Worm (Caenorhabditis elegans) whole organism, L3 larva: ENCODE data around the gene C15H7.3.

ENCODE experiments used
- ZK546.5 ChIP-seq: sonication (generic microtip); optimal IDR thresholded peaks from 2 replicates; lab custom pipeline; 2017; ENCODE audit warnings: missing biosample characterization, missing genetic modification characterization
- aly-2 ChIP-seq: fragments of 150-350 bp; optimal IDR thresholded peaks from 2 replicates; lab custom pipeline; 2014; ENCODE audit warnings: missing biosample characterization, missing genetic modification characterization
- ama-1 ChIP-seq: fragments of 150-350 bp; optimal IDR thresholded peaks from 2 replicates; lab custom pipeline; 2018
- ceh-16 ChIP-seq: sonication (generic microtip); optimal IDR thresholded peaks from 2 replicates; lab custom pipeline; 2017; ENCODE audit warnings: missing biosample characterization, missing genetic modification characterization
- ceh-28 ChIP-seq: fragments of 150-350 bp; optimal IDR thresholded peaks from 2 replicates; lab custom pipeline; 2014; ENCODE audit warnings: missing biosample characterization, missing genetic modification reagents, missing genetic modification characterization
- ceh-82 ChIP-seq: fragments of 150-350 bp; optimal IDR thresholded peaks from 2 replicates; lab custom pipeline; 2014; ENCODE audit warnings: missing biosample characterization, missing genetic modification characterization
- ceh-9 ChIP-seq: sonication (generic microtip); optimal IDR thresholded peaks from 2 replicates; lab custom pipeline; 2018; ENCODE audit warnings: missing biosample characterization, missing genetic modification characterization
- daf-12 ChIP-seq: fragments of 150-350 bp; optimal IDR thresholded peaks from 2 replicates; lab custom pipeline; 2014; ENCODE audit warnings: missing biosample characterization, missing genetic modification reagents, missing genetic modification characterization
- egl-27 ChIP-seq: sonication (generic microtip); optimal IDR thresholded peaks from 4 replicates; lab custom pipeline; 2017; ENCODE audit warnings: missing biosample characterization, missing genetic modification reagents, missing genetic modification characterization
- egl-5 ChIP-seq: fragments of 150-350 bp; optimal IDR thresholded peaks from 2 replicates; lab custom pipeline; 2017; ENCODE audit warnings: missing biosample characterization, missing genetic modification reagents, missing genetic modification characterization, inconsistent platforms
- elt-1 ChIP-seq: fragments of 150-350 bp; optimal IDR thresholded peaks from 2 replicates; lab custom pipeline; 2014; ENCODE audit warnings: missing biosample characterization, missing genetic modification characterization
- elt-2 ChIP-seq: sonication (generic microtip); optimal IDR thresholded peaks from 2 replicates; lab custom pipeline; 2016; ENCODE audit warnings: missing genetic modification reagents, mild to moderate bottlenecking, missing genetic modification characterization, missing compliant biosample characterization
- elt-3 ChIP-seq, 3 experiments: fragments of 150-350 bp in 1 of 3; sonication (generic microtip) in 2 of 3; optimal IDR thresholded peaks; 2 replicates in 2 of 3; 4 replicates in 1 of 3; lab custom pipeline; 2014 to 2017; ENCODE audit warnings: missing biosample characterization in 3 of 3, missing genetic modification characterization in 3 of 3
- eor-1 ChIP-seq, 2 experiments: fragments of 150-350 bp; optimal IDR thresholded peaks; 2 replicates each; lab custom pipeline; 2014 to 2018; ENCODE audit warnings: missing biosample characterization in 2 of 2, missing genetic modification characterization in 2 of 2
- fkh-10 ChIP-seq: sonication (generic microtip); optimal IDR thresholded peaks from 2 replicates; lab custom pipeline; 2017; ENCODE audit warnings: missing biosample characterization, missing genetic modification reagents, missing genetic modification characterization
- fos-1 ChIP-seq: fragments of 150-350 bp; optimal IDR thresholded peaks from 2 replicates; lab custom pipeline; 2014; ENCODE audit warnings: missing biosample characterization, missing genetic modification characterization
- hmg-11 ChIP-seq: sonication (generic microtip); optimal IDR thresholded peaks from 2 replicates; lab custom pipeline; 2016; ENCODE audit warnings: missing genetic modification characterization, missing compliant biosample characterization
- jun-1 ChIP-seq: fragments of 150-350 bp; optimal IDR thresholded peaks from 2 replicates; lab custom pipeline; 2014; ENCODE audit warnings: missing biosample characterization, missing genetic modification reagents, missing genetic modification characterization
- lin-15B ChIP-seq: fragments of 150-350 bp; optimal IDR thresholded peaks from 2 replicates; lab custom pipeline; 2014; ENCODE audit warnings: missing biosample characterization, missing genetic modification characterization
- lsy-12 ChIP-seq: sonication (generic microtip); optimal IDR thresholded peaks from 2 replicates; lab custom pipeline; 2016; ENCODE audit warnings: mild to moderate bottlenecking, missing genetic modification characterization, missing compliant biosample characterization
- mdl-1 ChIP-seq: fragments of 150-350 bp; optimal IDR thresholded peaks from 2 replicates; lab custom pipeline; 2014; ENCODE audit warnings: missing biosample characterization, missing genetic modification characterization
- nfya-1 ChIP-seq: sonication (generic microtip); optimal IDR thresholded peaks from 2 replicates; lab custom pipeline; 2017; ENCODE audit warnings: missing genetic modification characterization, mild to moderate bottlenecking, missing compliant biosample characterization, antibody characterized with exemption, moderate library complexity; ENCODE audit not compliant: insufficient read depth
- nhr-11 ChIP-seq: fragments of 150-350 bp; optimal IDR thresholded peaks from 2 replicates; lab custom pipeline; 2014; ENCODE audit warnings: missing biosample characterization, missing genetic modification characterization
- nhr-23 ChIP-seq: fragments of 150-350 bp; optimal IDR thresholded peaks from 2 replicates; lab custom pipeline; 2014; ENCODE audit warnings: missing biosample characterization, missing genetic modification reagents, missing genetic modification characterization
- nhr-237 ChIP-seq: fragments of 150-350 bp; optimal IDR thresholded peaks from 2 replicates; lab custom pipeline; 2014; ENCODE audit warnings: missing biosample characterization, missing genetic modification characterization
- nhr-25 ChIP-seq: sonication (generic microtip); optimal IDR thresholded peaks from 2 replicates; lab custom pipeline; 2017; ENCODE audit warnings: missing biosample characterization, missing genetic modification characterization
- nhr-28 ChIP-seq: fragments of 150-350 bp; optimal IDR thresholded peaks from 2 replicates; lab custom pipeline; 2014; ENCODE audit warnings: missing biosample characterization, missing genetic modification characterization
- nhr-43 ChIP-seq: sonication (generic microtip); optimal IDR thresholded peaks from 2 replicates; lab custom pipeline; 2016; ENCODE audit warnings: mild to moderate bottlenecking, missing genetic modification characterization, missing compliant biosample characterization; ENCODE audit not compliant: poor library complexity, severe bottlenecking
- nhr-67 ChIP-seq: fragments of 150-350 bp; optimal IDR thresholded peaks from 2 replicates; lab custom pipeline; 2014; ENCODE audit warnings: missing biosample characterization, missing genetic modification characterization
- nhr-76 ChIP-seq: fragments of 150-350 bp; sonication (generic microtip); optimal IDR thresholded peaks from 5 replicates; lab custom pipeline; 2014; ENCODE audit warnings: missing biosample characterization, missing genetic modification characterization
- pha-4 ChIP-seq: fragments of 150-350 bp; optimal IDR thresholded peaks from 2 replicates; lab custom pipeline; 2014; ENCODE audit warnings: missing biosample characterization, missing genetic modification reagents, missing genetic modification characterization
- pqm-1 ChIP-seq: fragments of 150-350 bp; optimal IDR thresholded peaks from 2 replicates; lab custom pipeline; 2017; ENCODE audit warnings: missing biosample characterization, missing genetic modification characterization, inconsistent platforms
- sea-2 ChIP-seq: fragments of 150-350 bp; sonication (generic microtip); optimal IDR thresholded peaks from 4 replicates; lab custom pipeline; 2014; ENCODE audit warnings: missing biosample characterization, missing genetic modification reagents, missing genetic modification characterization
- skn-1 ChIP-seq: fragments of 150-350 bp; optimal IDR thresholded peaks from 2 replicates; lab custom pipeline; 2014; ENCODE audit warnings: missing biosample characterization, missing genetic modification characterization
- snpc-4 ChIP-seq: fragments of 150-350 bp; optimal IDR thresholded peaks from 2 replicates; lab custom pipeline; 2014; ENCODE audit warnings: missing biosample characterization, missing genetic modification characterization
- tbx-2 ChIP-seq: sonication (generic microtip); optimal IDR thresholded peaks from 2 replicates; lab custom pipeline; 2016; ENCODE audit warnings: mild to moderate bottlenecking, missing genetic modification characterization, missing compliant biosample characterization
- unc-62 ChIP-seq: fragments of 150-350 bp; sonication (generic microtip); optimal IDR thresholded peaks from 4 replicates; lab custom pipeline; 2014; ENCODE audit warnings: missing biosample characterization, missing genetic modification reagents, missing genetic modification characterization
- zag-1 ChIP-seq: fragments of 150-350 bp; optimal IDR thresholded peaks from 2 replicates; lab custom pipeline; 2014; ENCODE audit warnings: missing biosample characterization, missing genetic modification characterization
- ztf-11 ChIP-seq: fragments of 150-350 bp; optimal IDR thresholded peaks from 2 replicates; lab custom pipeline; 2014; ENCODE audit warnings: missing biosample characterization, missing genetic modification characterization
- ztf-4 ChIP-seq: fragments of 150-350 bp; optimal IDR thresholded peaks from 2 replicates; lab custom pipeline; 2014; ENCODE audit warnings: missing biosample characterization, missing genetic modification characterization

Gene C15H7.3

ce11 chrIII:9629054-9629453 lies 22.7 kb downstream of the C15H7.3 start, which contains the start of gene tbg-1:
Gene tbg-1, minus strand, starts transcription at chrIII:9629154.
- TF ChIP-seq aly-2 (tag; lab: Kevin White, UChicago): no peak
- no peak for TF ChIP-seq nhr-237 (tag; lab: Kevin White, UChicago)
- no peak for TF ChIP-seq ceh-82
- TF ChIP-seq pqm-1 (tag; lab: Kevin White, UChicago): no peak
- TF ChIP-seq sea-2 (GFP tag; lab: Kevin White, UChicago): no peak
- TF ChIP-seq zag-1 (tag; lab: Kevin White, UChicago): no peak
- no peak for TF ChIP-seq eor-1 (tag; optimal IDR thresholded peaks at IDR 0.05; lab: Kevin White, UChicago)
- TF ChIP-seq nfya-1: no peak
- TF ChIP-seq egl-5 (tag; lab: Kevin White, UChicago): no peak
- TF ChIP-seq daf-12 (tag; lab: Kevin White, UChicago): no peak
- TF ChIP-seq nhr-23 (tag; lab: Kevin White, UChicago): no peak
- no peak for TF ChIP-seq elt-2 (tag; lab: Kevin White, UChicago)
- TF ChIP-seq nhr-43 (tag; lab: Kevin White, UChicago): no peak
- no peak for TF ChIP-seq jun-1
- no peak for TF ChIP-seq ztf-11 (tag; lab: Kevin White, UChicago)
- no peak for TF ChIP-seq nhr-76 (tag; lab: Kevin White, UChicago)

- TF ChIP-seq nhr-11 (tag; lab: Kevin White, UChicago) (no peak), egl-27 (no peak), nhr-237 (tag; lab: Kevin White, UChicago) (no peak), ama-1 (lab: Kevin White, UChicago) (peak; percentile 56), lsy-12 (tag; lab: Kevin White, UChicago) (peak; percentile 13), ztf-4 (tag; lab: Kevin White, UChicago) (peak; percentile 43), nhr-76 (tag; lab: Kevin White, UChicago) (no peak)
These were observed 25.2 kb downstream of the C15H7.3 start for ce11 chrIII:9626602-9627001.

- TF ChIP-seq nhr-43 (tag; lab: Kevin White, UChicago) (no peak), zag-1 (tag; lab: Kevin White, UChicago) (no peak), skn-1 (tag; lab: Kevin White, UChicago) (no peak), daf-12 (tag; lab: Kevin White, UChicago) (no peak), nhr-28 (no peak), ztf-4 (tag; lab: Kevin White, UChicago) (no peak), ceh-9 (tag; lab: Kevin White, UChicago) (no peak), unc-62 (GFP tag; lab: Kevin White, UChicago) (no peak), ceh-16 (no peak)
- TF ChIP-seq, all 47 proteins: peak for 0
These were observed 28.3 kb downstream of the C15H7.3 start for ce11 chrIII:9623460-9623859.

DNA sequence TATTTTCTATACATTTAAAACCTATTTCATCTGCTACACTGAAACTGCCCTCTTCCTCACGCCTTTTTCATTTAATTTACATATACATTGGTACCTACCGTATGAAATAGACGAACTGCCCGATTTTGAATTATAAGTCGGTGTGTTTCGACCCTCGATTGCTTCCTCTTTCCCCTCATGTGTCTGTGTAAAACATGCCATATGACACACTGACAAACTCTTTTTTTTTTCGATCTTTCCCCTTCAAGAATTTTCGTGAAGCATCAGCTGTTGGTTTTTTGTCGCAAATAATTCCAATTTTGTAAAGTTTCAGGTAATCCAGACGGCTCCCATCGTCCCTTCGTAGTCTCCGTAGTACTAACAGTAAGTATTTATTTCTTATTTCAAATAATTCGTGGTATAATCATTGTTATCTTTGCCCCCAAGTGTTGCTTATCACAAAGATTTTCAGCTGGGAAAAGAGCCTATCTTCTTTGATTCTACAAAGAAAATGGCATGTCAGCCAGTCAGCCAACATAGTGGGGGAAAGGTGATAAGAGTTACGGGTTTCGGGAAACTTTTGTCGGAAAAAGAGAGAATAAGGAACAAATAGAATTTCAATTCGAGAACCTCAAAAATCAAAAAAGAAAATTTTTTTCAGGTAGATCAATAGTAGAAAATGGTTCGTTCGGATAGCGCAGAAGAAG lies 29.8 kb downstream of the C15H7.3 start:
- TF ChIP-seq fkh-10 (GFP tag; lab: Kevin White, UChicago) (no peak), ama-1 (lab: Kevin White, UChicago) (peak; percentile 54), pqm-1 (tag; lab: Kevin White, UChicago) (peak; percentile 63), elt-2 (tag; lab: Kevin White, UChicago) (peak; percentile 91), hmg-11 (tag; lab: Kevin White, UChicago) (no peak), pha-4 (tag; lab: Kevin White, UChicago) (peak; percentile 23), ZK546.5 (no peak)

ce11 chrIII:9620148-9620547 lies 31.6 kb downstream of the C15H7.3 start:
- TF ChIP-seq egl-27 (no peak), elt-3 (tag; optimal IDR thresholded peaks at IDR 0.05; lab: Kevin White, UChicago) (no peak), fos-1 (tag; lab: Kevin White, UChicago) (no peak), daf-12 (tag; lab: Kevin White, UChicago) (no peak), snpc-4 (tag; lab: Kevin White, UChicago) (no peak), nhr-43 (tag; lab: Kevin White, UChicago) (no peak), nhr-237 (tag; lab: Kevin White, UChicago) (no peak), ZK546.5 (no peak), sea-2 (GFP tag; lab: Kevin White, UChicago) (no peak), ceh-28 (tag; lab: Kevin White, UChicago) (no peak), skn-1 (tag; lab: Kevin White, UChicago) (no peak), fkh-10 (GFP tag; lab: Kevin White, UChicago) (no peak), nhr-76 (tag; lab: Kevin White, UChicago) (no peak), nhr-67 (tag; lab: Kevin White, UChicago) (no peak), ceh-82 (no peak), lin-15B (tag; lab: Kevin White, UChicago) (peak; percentile 6), nhr-23 (tag; lab: Kevin White, UChicago) (peak; percentile 40), aly-2 (tag; lab: Kevin White, UChicago) (no peak), egl-5 (tag; lab: Kevin White, UChicago) (no peak), elt-2 (tag; lab: Kevin White, UChicago) (peak; percentile 71), tbx-2 (tag; lab: Kevin White, UChicago) (no peak), elt-1 (tag; lab: Kevin White, UChicago) (no peak), nhr-25 (tag; lab: Kevin White, UChicago) (peak; percentile 17), lsy-12 (tag; lab: Kevin White, UChicago) (no peak), ama-1 (lab: Kevin White, UChicago) (peak; percentile 34), nfya-1 (peak; percentile 50), pha-4 (tag; lab: Kevin White, UChicago) (peak; percentile 39), unc-62 (GFP tag; lab: Kevin White, UChicago) (no peak), mdl-1 (tag; lab: Kevin White, UChicago) (no peak), pqm-1 (tag; lab: Kevin White, UChicago) (peak; percentile 46)
